Fruit fly (Drosophila melanogaster): ENCODE measurements around the gene Ptp10D.
A peak's percentile ranks its signal among the peaks of the same experiment; 100 is the strongest.

Gene Ptp10D

dm6 chrX:11643227-11643626 is 21.4 kb downstream of the Ptp10D start:
- TF ChIP-seq CG15710 (tag; optimal IDR thresholded peaks at IDR 0.05) = no peak
- no peak for TF ChIP-seq Snoo (tag; optimal IDR thresholded peaks at IDR 0.05)
- TF ChIP-seq Pif1A (GFP tag; optimal IDR thresholded peaks at IDR 0.05) = no peak
- TF ChIP-seq EcR (GFP tag; optimal IDR thresholded peaks at IDR 0.05) = no peak
- TF ChIP-seq CG8301 (tag; optimal IDR thresholded peaks at IDR 0.05) = no peak
- no peak for TF ChIP-seq CG14655 (GFP tag; optimal IDR thresholded peaks at IDR 0.05)
- TF ChIP-seq D1 (tag; optimal IDR thresholded peaks at IDR 0.05) = no peak
- TF ChIP-seq CG34367 (tag; optimal IDR thresholded peaks at IDR 0.05) = no peak
- no peak for TF ChIP-seq CG10348 (GFP tag; IDR thresholded peaks at IDR 0.05)
- no peak for TF ChIP-seq Ets98B (GFP tag; IDR thresholded peaks at IDR 0.05)
- no peak for TF ChIP-seq CG12605 (GFP tag; IDR thresholded peaks at IDR 0.05)
- no peak for TF ChIP-seq CG9948 (tag; optimal IDR thresholded peaks at IDR 0.05)
- no peak for TF ChIP-seq CG17806 (tag; optimal IDR thresholded peaks at IDR 0.05)
- TF ChIP-seq CG13204 (GFP tag; optimal IDR thresholded peaks at IDR 0.05) = no peak
- TF ChIP-seq rn (GFP tag; IDR thresholded peaks at IDR 0.05) = no peak
- no peak for TF ChIP-seq CG32121 (GFP tag; IDR thresholded peaks at IDR 0.05)
- no peak for TF ChIP-seq fd96Ca (GFP tag; IDR thresholded peaks at IDR 0.05)
- TF ChIP-seq gl (tag; optimal IDR thresholded peaks at IDR 0.05) = no peak
- TF ChIP-seq CG8159 (tag; optimal IDR thresholded peaks at IDR 0.05) = no peak
- TF ChIP-seq Pif1B (GFP tag; optimal IDR thresholded peaks at IDR 0.05) = no peak

dm6 chrX:11644530-11645080 is 22.8 kb downstream of the Ptp10D start:
- TF ChIP-seq CG8301 (tag; optimal IDR thresholded peaks at IDR 0.05) (no peak), CG13204 (GFP tag; optimal IDR thresholded peaks at IDR 0.05) (no peak), EcR (GFP tag; optimal IDR thresholded peaks at IDR 0.05) (no peak)

dm6 chrX:11651420-11651819 is 29.6 kb downstream of the Ptp10D start:
- TF ChIP-seq CG34367 (tag; optimal IDR thresholded peaks at IDR 0.05) = no peak
- TF ChIP-seq Pif1A (GFP tag; optimal IDR thresholded peaks at IDR 0.05) = no peak
- TF ChIP-seq CG8159 (tag; optimal IDR thresholded peaks at IDR 0.05) = peak; percentile 24
- peak; percentile 20 for TF ChIP-seq CG15710 (tag; optimal IDR thresholded peaks at IDR 0.05)
- peak; percentile 34 for TF ChIP-seq CG14655 (GFP tag; optimal IDR thresholded peaks at IDR 0.05)
- no peak for TF ChIP-seq gl (tag; optimal IDR thresholded peaks at IDR 0.05)
- peak; percentile 11 for TF ChIP-seq CG17806 (tag; optimal IDR thresholded peaks at IDR 0.05)
- TF ChIP-seq Snoo (tag; optimal IDR thresholded peaks at IDR 0.05) = no peak
- 0 out of 3 replicates have a peak, but pooled peaks have one; percentile 18 for TF ChIP-seq fd96Ca (GFP tag; IDR thresholded peaks at IDR 0.05)
- TF ChIP-seq CG9948 (tag; optimal IDR thresholded peaks at IDR 0.05) = peak; percentile 8
- peak; percentile 20 for TF ChIP-seq CG8301 (tag; optimal IDR thresholded peaks at IDR 0.05)

- TF ChIP-seq Snoo (tag; optimal IDR thresholded peaks at IDR 0.05) (no peak), fd96Ca (GFP tag; IDR thresholded peaks at IDR 0.05) (peak; percentile 80), gl (tag; optimal IDR thresholded peaks at IDR 0.05) (no peak), CG8159 (tag; optimal IDR thresholded peaks at IDR 0.05) (peak; percentile 15), CG9948 (tag; optimal IDR thresholded peaks at IDR 0.05) (peak; percentile 22), CG32121 (GFP tag; IDR thresholded peaks at IDR 0.05) (peak; percentile 67), Ets98B (GFP tag; IDR thresholded peaks at IDR 0.05) (peak; percentile 72), CG13204 (GFP tag; optimal IDR thresholded peaks at IDR 0.05) (no peak), CG10348 (GFP tag; IDR thresholded peaks at IDR 0.05) (no peak), CG12605 (GFP tag; IDR thresholded peaks at IDR 0.05) (peak; percentile 48; the same call in 1 of the 2 replicates), CG4496 (GFP tag; IDR thresholded peaks at IDR 0.05) (peak; percentile 81), CG17806 (tag; optimal IDR thresholded peaks at IDR 0.05) (peak; percentile 20), D1 (tag; optimal IDR thresholded peaks at IDR 0.05) (no peak), CG15710 (tag; optimal IDR thresholded peaks at IDR 0.05) (no peak), EcR (GFP tag; optimal IDR thresholded peaks at IDR 0.05) (no peak), CG8301 (tag; optimal IDR thresholded peaks at IDR 0.05) (peak; percentile 62), Pif1B (GFP tag; optimal IDR thresholded peaks at IDR 0.05) (no peak), CG14655 (GFP tag; optimal IDR thresholded peaks at IDR 0.05) (peak; percentile 62), Pif1A (GFP tag; optimal IDR thresholded peaks at IDR 0.05) (peak; percentile 20), rn (GFP tag; IDR thresholded peaks at IDR 0.05) (no peak), CG34367 (tag; optimal IDR thresholded peaks at IDR 0.05) (peak; percentile 12)
Observed at dm6 chrX:11652991-11653390, 31.2 kb downstream of the Ptp10D start.

- TF ChIP-seq gl (tag; optimal IDR thresholded peaks at IDR 0.05) (peak; percentile 10), rn (GFP tag; IDR thresholded peaks at IDR 0.05) (peak; percentile 29; the same call in 1 of the 2 replicates), CG8301 (tag; optimal IDR thresholded peaks at IDR 0.05) (peak; percentile 74), CG32121 (GFP tag; IDR thresholded peaks at IDR 0.05) (peak; percentile 55; the same call in 1 of the 2 replicates), CG4496 (GFP tag; IDR thresholded peaks at IDR 0.05) (peak; percentile 70), CG17806 (tag; optimal IDR thresholded peaks at IDR 0.05) (peak; percentile 74), Pif1B (GFP tag; optimal IDR thresholded peaks at IDR 0.05) (peak; percentile 31), fd96Ca (GFP tag; IDR thresholded peaks at IDR 0.05) (0 out of 3 replicates have a peak, but pooled peaks have one; percentile 26), CG10348 (GFP tag; IDR thresholded peaks at IDR 0.05) (no peak), D1 (tag; optimal IDR thresholded peaks at IDR 0.05) (peak; percentile 26), CG9948 (tag; optimal IDR thresholded peaks at IDR 0.05) (peak; percentile 78), CG8159 (tag; optimal IDR thresholded peaks at IDR 0.05) (peak; percentile 75), Pif1A (GFP tag; optimal IDR thresholded peaks at IDR 0.05) (peak; percentile 60), CG13204 (GFP tag; optimal IDR thresholded peaks at IDR 0.05) (no peak), CG15710 (tag; optimal IDR thresholded peaks at IDR 0.05) (peak; percentile 65), CG34367 (tag; optimal IDR thresholded peaks at IDR 0.05) (peak; percentile 48), EcR (GFP tag; optimal IDR thresholded peaks at IDR 0.05) (no peak), Ets98B (GFP tag; IDR thresholded peaks at IDR 0.05) (peak; percentile 51), Snoo (tag; optimal IDR thresholded peaks at IDR 0.05) (no peak), CG12605 (GFP tag; IDR thresholded peaks at IDR 0.05) (peak; percentile 70), CG14655 (GFP tag; optimal IDR thresholded peaks at IDR 0.05) (peak; percentile 74)
Observed at dm6 chrX:11657140-11657539, 35.3 kb downstream of the Ptp10D start.

Measured in whole organism, pupa.